Worm (Caenorhabditis elegans) whole organism, young adult: ENCODE measurements around the gene F46C5.7.

Experiments used
- T07F8.4 ChIP-seq: sonication (generic microtip); optimal IDR thresholded peaks from 2 replicates; lab custom pipeline; 2016; ENCODE audit warnings: mild to moderate bottlenecking, missing genetic modification characterization, moderate library complexity, missing compliant biosample characterization
- lag-1 ChIP-seq: fragments of 200-800 bp; sonication (Bioruptor generic); IDR thresholded peaks from 2 replicates; pipeline ENCODE4 v1.3.6; 2022; ENCODE audit warnings: missing genetic modification reagents, missing genetic modification characterization, missing compliant biosample characterization
- nfya-2 ChIP-seq: fragments of 200-800 bp; sonication (Bioruptor generic); IDR thresholded peaks from 2 replicates; pipeline ENCODE4 v1.3.6; 2022; ENCODE audit warnings: missing genetic modification reagents, missing genetic modification characterization, missing compliant biosample characterization
- rpc-1 ChIP-seq, 2 experiments: fragments of 150-350 bp in 1 of 2; sonication (generic microtip) in 1 of 2; optimal IDR thresholded peaks; 2 replicates each; lab custom pipeline; 2014 to 2018; ENCODE audit warnings: missing biosample characterization in 1 of 2, missing genetic modification characterization in 1 of 2, missing genetic modification reagents in 1 of 2, missing genotype in 1 of 2

- TF ChIP-seq rpc-1 (optimal IDR thresholded peaks at IDR 0.05; lab: Kevin White, UChicago) (no peak), rpc-1 (tag; optimal IDR thresholded peaks at IDR 0.05; lab: Kevin White, UChicago) (no peak), nfya-2 (GFP tag; lab: Robert Waterston, UW) (no peak), lag-1 (GFP tag; lab: Robert Waterston, UW) (no peak), T07F8.4 (no peak)
Measured at ce11 chrII:8878528-8878927, 39.4 kb downstream of the F46C5.7 start.
